Worm (Caenorhabditis elegans): ENCODE results near the gene C50A2.7.

The C50A2.7 gene

DNA sequence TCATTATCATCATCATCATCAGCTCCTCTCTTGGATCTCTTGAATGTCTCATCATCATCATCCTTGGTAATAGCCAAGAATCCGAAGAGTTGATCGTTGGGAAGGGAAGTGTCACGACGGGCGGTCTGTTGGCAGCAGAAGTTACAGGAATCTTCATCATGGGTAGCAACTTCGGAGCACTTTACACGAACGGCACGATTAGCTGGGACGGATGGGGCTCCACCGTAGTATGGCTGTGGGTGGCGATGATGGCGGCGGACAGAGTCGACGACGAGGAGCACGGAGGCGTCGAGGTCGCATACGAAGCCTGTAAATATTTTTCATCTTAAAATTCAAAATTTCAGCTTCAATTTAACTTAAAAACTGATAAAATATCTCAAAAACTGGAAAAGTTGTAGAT is 39.9 kb upstream of the C50A2.7 start:
- TF ChIP-seq lin-13 (GFP tag; optimal IDR thresholded peaks at IDR 0.05): no peak
- TF ChIP-seq nhr-237 (tag; optimal IDR thresholded peaks at IDR 0.05): no peak
- TF ChIP-seq efl-1 (optimal IDR thresholded peaks at IDR 0.05): no peak
- TF ChIP-seq efl-1 (GFP tag; optimal IDR thresholded peaks at IDR 0.05 in 1 of 2): peak in 1 of 2 experiments; percentile 19

DNA sequence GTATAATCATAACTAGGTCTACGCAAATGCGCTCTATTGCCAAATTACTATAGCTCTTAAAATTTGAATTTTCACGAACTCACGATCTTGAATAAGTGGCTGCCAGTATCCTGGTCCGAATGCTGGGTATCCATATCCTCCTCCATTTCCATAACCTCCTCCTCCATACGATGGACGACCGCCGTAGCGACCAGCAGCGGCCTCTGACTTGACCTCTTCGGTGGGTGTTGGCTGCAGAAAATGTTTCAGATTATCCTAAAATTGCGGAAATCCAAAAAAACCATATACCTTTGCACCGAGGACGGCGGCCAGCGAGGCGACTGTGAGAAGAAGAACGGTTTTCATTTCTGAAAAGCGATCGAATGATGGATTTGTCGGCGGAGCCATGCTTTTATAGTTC is 38.5 kb upstream of the C50A2.7 start, which contains the start of gene perm-4:
Gene perm-4 (minus strand): TSS at position 367 of the 400 bp plus-strand sequence.
- TF ChIP-seq nhr-76 (tag; optimal IDR thresholded peaks at IDR 0.05): no peak
- TF ChIP-seq nhr-47 (tag; optimal IDR thresholded peaks at IDR 0.05): no peak
- no peak for TF ChIP-seq egl-27 (tag; optimal IDR thresholded peaks at IDR 0.05)
- TF ChIP-seq ets-5 (GFP tag; IDR thresholded peaks at IDR 0.05): no peak
- no peak for TF ChIP-seq nhr-28 (tag; optimal IDR thresholded peaks at IDR 0.05)
- no peak for TF ChIP-seq skn-1 (tag; optimal IDR thresholded peaks at IDR 0.05)
- no peak for TF ChIP-seq nhr-77 (tag; optimal IDR thresholded peaks at IDR 0.05)
- TF ChIP-seq ztf-11 (tag; optimal IDR thresholded peaks at IDR 0.05): no peak
- no peak for TF ChIP-seq xbp-1 (tag; optimal IDR thresholded peaks at IDR 0.05)
- no peak for TF ChIP-seq nhr-71 (tag; optimal IDR thresholded peaks at IDR 0.05)
- TF ChIP-seq lin-15B (tag; optimal IDR thresholded peaks at IDR 0.05): no peak
- no peak for TF ChIP-seq ztf-4 (tag; optimal IDR thresholded peaks at IDR 0.05)
- TF ChIP-seq irx-1 (tag; optimal IDR thresholded peaks at IDR 0.05): no peak
- no peak for TF ChIP-seq unc-86 (tag; optimal IDR thresholded peaks at IDR 0.05)

DNA sequence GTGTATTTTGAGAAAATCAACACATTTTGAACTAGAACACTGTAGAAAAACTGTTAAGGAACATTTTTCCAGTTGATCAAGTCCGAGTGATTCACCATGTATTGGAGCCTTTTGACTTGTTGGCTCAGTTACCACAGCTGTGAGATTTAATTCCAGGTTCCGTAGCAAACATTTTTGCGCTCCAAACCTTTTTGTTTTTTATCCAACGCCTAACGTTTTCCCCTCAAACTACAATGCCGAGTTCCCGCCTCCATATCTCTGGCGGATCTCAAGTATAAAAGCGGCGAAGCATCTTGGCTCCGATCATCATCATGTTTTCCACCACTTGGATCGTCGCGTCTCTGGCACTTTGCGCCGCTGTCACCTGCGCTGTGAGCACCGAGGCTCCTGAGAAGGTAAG is 36.7 kb upstream of the C50A2.7 start, which contains the start of gene perm-2:
Gene perm-2 (plus strand): TSS at position 301 of the 400 bp plus-strand sequence.
- TF ChIP-seq nhr-47 (tag; optimal IDR thresholded peaks at IDR 0.05) (no peak), C34B4.2 (tag; optimal IDR thresholded peaks at IDR 0.05) (no peak), aha-1 (tag; optimal IDR thresholded peaks at IDR 0.05) (no peak), elt-2 (tag; optimal IDR thresholded peaks at IDR 0.05) (no peak), egl-13 (tag; optimal IDR thresholded peaks at IDR 0.05) (no peak), lir-3 (tag; optimal IDR thresholded peaks at IDR 0.05; ENCODE audit: poor library complexity) (no peak), efl-1 (optimal IDR thresholded peaks at IDR 0.05) (no peak), efl-1 (GFP tag; optimal IDR thresholded peaks at IDR 0.05 in 1 of 2) (no peak), fos-1 (tag; optimal IDR thresholded peaks at IDR 0.05) (no peak), zag-1 (tag; optimal IDR thresholded peaks at IDR 0.05) (no peak), nhr-19 (GFP tag; conservative IDR thresholded peaks at IDR 0.05) (no peak)

DNA sequence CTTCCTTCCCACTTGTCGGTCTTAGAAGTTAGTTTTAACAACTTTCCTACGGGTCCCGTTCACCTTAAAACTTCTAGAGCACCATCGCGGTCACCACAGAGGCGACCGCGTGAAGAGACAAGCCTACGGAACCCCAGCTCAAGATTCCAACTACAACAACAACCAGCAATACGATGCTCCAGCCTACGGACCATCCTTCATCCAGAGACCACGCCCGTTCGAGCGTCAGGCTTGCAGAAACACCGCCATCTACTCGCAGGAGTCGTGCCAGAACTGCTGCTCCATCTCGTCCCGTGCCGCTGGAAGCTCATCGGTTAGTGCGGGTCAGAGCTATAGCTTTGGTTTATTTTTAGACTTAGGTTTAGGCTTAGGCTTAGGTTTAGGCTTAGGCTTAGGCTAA is 35.4 kb upstream of the C50A2.7 start:
- no peak for TF ChIP-seq dpl-1 (GFP tag; optimal IDR thresholded peaks at IDR 0.05)

DNA sequence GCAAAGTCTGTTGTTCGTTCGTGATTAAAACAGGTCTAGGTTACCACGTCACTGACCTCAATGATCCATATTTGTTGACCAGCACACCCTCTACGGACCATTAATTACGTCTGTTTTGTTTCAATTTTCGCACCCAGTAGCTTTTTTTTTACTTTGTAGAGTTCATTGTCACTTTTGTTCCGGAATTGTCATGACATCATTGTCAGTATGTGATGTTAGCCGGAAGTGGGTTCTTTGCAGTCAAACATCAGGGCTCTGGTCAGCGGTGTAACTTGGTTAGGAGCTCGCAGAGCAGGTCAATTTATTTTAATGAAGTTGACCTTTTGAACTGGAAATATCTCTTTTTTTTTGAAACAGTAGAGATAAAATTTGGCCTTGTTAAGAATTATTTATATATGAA is 26.6 kb upstream of the C50A2.7 start, which contains the start of gene C44B12.6:
Gene C44B12.6 (minus strand): TSS at position 101 of the 400 bp plus-strand sequence.
- TF ChIP-seq egl-27 (tag; optimal IDR thresholded peaks at IDR 0.05) (no peak), ceh-88 (GFP tag; IDR thresholded peaks at IDR 0.05) (no peak), unc-130 (tag; optimal IDR thresholded peaks at IDR 0.05) (no peak), unc-86 (tag; optimal IDR thresholded peaks at IDR 0.05) (no peak), ama-1 (optimal IDR thresholded peaks at IDR 0.05) (no peak)

DNA sequence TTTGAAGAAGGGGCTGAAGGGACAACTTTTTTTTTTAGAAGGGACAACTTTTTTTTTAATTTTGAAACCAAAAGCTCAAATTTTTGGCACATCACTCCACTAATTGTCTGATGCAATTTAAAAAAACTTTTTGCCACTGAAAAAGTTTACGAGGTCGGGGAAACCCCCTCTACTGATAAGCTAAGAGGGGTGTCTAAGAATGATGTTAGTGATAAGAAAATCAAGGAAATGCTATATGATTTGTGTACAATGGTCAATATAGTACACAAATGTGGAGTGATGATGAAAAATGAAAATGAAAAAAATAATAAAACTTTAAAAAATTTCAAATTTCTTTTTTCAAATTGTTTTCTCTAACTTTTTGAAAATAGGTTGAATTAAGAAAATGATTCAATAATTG is 15.6 kb upstream of the C50A2.7 start:
- TF ChIP-seq efl-1 (optimal IDR thresholded peaks at IDR 0.05) (no peak), efl-1 (GFP tag; optimal IDR thresholded peaks at IDR 0.05 in 1 of 2) (peak in 1 of 2 experiments; percentile 69), mdl-1 (tag; optimal IDR thresholded peaks at IDR 0.05) (no peak), sox-4 (tag; optimal IDR thresholded peaks at IDR 0.05) (no peak), grh-1 (GFP tag; IDR thresholded peaks at IDR 0.05) (no peak), mef-2 (tag; optimal IDR thresholded peaks at IDR 0.05) (no peak), ets-5 (GFP tag; IDR thresholded peaks at IDR 0.05) (no peak), pax-3 (tag; optimal IDR thresholded peaks at IDR 0.05) (no peak), lir-3 (tag; optimal IDR thresholded peaks at IDR 0.05; ENCODE audit: poor library complexity) (no peak), tlp-1 (tag; optimal IDR thresholded peaks at IDR 0.05) (peak; percentile 57), pqm-1 (tag; optimal IDR thresholded peaks at IDR 0.05) (no peak), elt-2 (tag; optimal IDR thresholded peaks at IDR 0.05) (peak; percentile 84), nhr-76 (tag; optimal IDR thresholded peaks at IDR 0.05) (no peak), pag-3 (tag; optimal IDR thresholded peaks at IDR 0.05; ENCODE audit: borderline replicate concordance, insufficient read depth) (no peak), nhr-85 (tag) (peak; percentile 11)
